Fruit fly (Drosophila melanogaster) whole organism, prepupa: ENCODE data around the gene CG10365.

Experiments used
- CG16779 ChIP-seq: fragments of 200-800 bp; sonication (Bioruptor generic); optimal IDR thresholded peaks from 3 replicates; lab custom pipeline; 2017; ENCODE audit warnings: missing biosample characterization, mild to moderate bottlenecking, missing genetic modification characterization
- CG9139 ChIP-seq: fragments of 200-800 bp; sonication (Bioruptor generic); optimal IDR thresholded peaks from 3 replicates; lab custom pipeline; 2017; ENCODE audit warnings: missing biosample characterization, mild to moderate bottlenecking, missing genetic modification characterization
- Eip78C ChIP-seq: fragments of 200-800 bp; sonication (Bioruptor generic); peaks from one replicate; lab custom pipeline; 2016; ENCODE audit warnings: missing biosample characterization, missing genetic modification characterization
- Lpt ChIP-seq: fragments of 200-800 bp; sonication (Bioruptor generic); optimal IDR thresholded peaks from 3 replicates; lab custom pipeline; 2016; ENCODE audit warnings: missing biosample characterization, missing genetic modification characterization
- dsx ChIP-seq: fragments of 200-800 bp; optimal IDR thresholded peaks from 3 replicates; lab custom pipeline; 2019; ENCODE audit warnings: missing biosample characterization, mild to moderate bottlenecking, missing genetic modification characterization, moderate library complexity; ENCODE audit not compliant: poor library complexity, severe bottlenecking
- topi ChIP-seq: fragments of 200-800 bp; sonication (Bioruptor generic); optimal IDR thresholded peaks from 3 replicates; lab custom pipeline; 2016; ENCODE audit warnings: missing biosample characterization, missing genetic modification characterization

- no peak for TF ChIP-seq Eip78C (GFP tag; lab: Kevin White, UChicago)
- peak; percentile 52 for TF ChIP-seq CG9139 (GFP tag; lab: Kevin White, UChicago)
- TF ChIP-seq Lpt (GFP tag; lab: Kevin White, UChicago), result peak; percentile 46
- peak; percentile 88 for TF ChIP-seq topi (GFP tag; lab: Kevin White, UChicago)
- TF ChIP-seq CG16779 (tag; lab: Kevin White, UChicago), result no peak
- peak; percentile 41 for TF ChIP-seq dsx (GFP tag; lab: Kevin White, UChicago)
Observed at dm6 chr3R:23713901-23714300, 9.2 kb upstream of the CG10365 start.
